Worm (Caenorhabditis elegans) whole organism, L2 larva: ENCODE data around the gene tag-51.

Experiments used
- unc-55 ChIP-seq: fragments of 150-350 bp; sonication (generic microtip); optimal IDR thresholded peaks from 3 replicates; lab custom pipeline; 2014; ENCODE audit warnings: missing biosample characterization, missing genetic modification reagents, missing genetic modification characterization
- unc-62 ChIP-seq: fragments of 150-350 bp; optimal IDR thresholded peaks from 2 replicates; lab custom pipeline; 2014; ENCODE audit warnings: missing biosample characterization, missing genetic modification reagents, missing genetic modification characterization

- TF ChIP-seq unc-62 (GFP tag; lab: Kevin White, UChicago): no peak
- TF ChIP-seq unc-55: no peak
Measured at ce11 chrIII:881460-881859, 27.4 kb downstream of the tag-51 start.
